Worm (Caenorhabditis elegans) whole organism, L4 larva: ENCODE measurements around the gene obr-1.

Experiments used
- ZK546.5 ChIP-seq, 2 experiments: sonication (generic microtip); optimal IDR thresholded peaks; 2 replicates each; lab custom pipeline; 2017; ENCODE audit warnings: missing biosample characterization in 2 of 2, missing genetic modification characterization in 2 of 2
- snpc-4 ChIP-seq: fragments of 150-350 bp; optimal IDR thresholded peaks from 2 replicates; lab custom pipeline; 2014; ENCODE audit warnings: missing biosample characterization, missing genetic modification characterization

ce11 chrIII:11236788-11237187, 33.9 kb downstream of the obr-1 start, which contains the start of the genes Y47D3A.14 and aakb-2:
- no peak for TF ChIP-seq snpc-4
- no peak for TF ChIP-seq ZK546.5 (tag; optimal IDR thresholded peaks at IDR 0.05; lab: Kevin White, UChicago)
